Worm (Caenorhabditis elegans): Measurements from ENCODE around the gene Y79H2A.4.

DNA sequence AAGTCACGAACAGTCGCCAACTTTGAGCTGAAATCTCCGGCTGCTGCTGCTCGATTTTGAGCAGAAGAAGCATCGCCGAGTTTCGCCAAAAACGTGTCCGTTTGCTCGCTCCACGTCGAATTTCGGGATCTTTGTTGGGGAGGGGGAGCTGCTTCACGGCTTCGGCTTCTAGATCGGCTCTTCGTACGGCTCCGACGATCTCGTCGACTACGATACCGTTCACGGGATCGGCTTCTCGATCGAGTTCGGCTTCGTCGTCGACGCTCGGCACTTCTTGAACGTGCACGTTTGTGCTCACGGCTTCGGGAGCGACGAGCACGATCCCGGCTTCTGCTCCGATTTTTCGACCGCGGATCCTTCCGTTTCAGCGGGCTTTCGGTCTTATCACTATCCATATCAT, 3.9 kb upstream of the Y79H2A.4 start:
- TF ChIP-seq unc-62 (GFP tag; optimal IDR thresholded peaks at IDR 0.05) (no peak), ztf-4 (tag; optimal IDR thresholded peaks at IDR 0.05) (no peak), elt-3 (tag; optimal IDR thresholded peaks at IDR 0.05) (no peak), R02D3.7 (tag; optimal IDR thresholded peaks at IDR 0.05) (no peak), zag-1 (tag; optimal IDR thresholded peaks at IDR 0.05) (no peak), mab-5 (tag; optimal IDR thresholded peaks at IDR 0.05) (no peak), snpc-4 (tag; optimal IDR thresholded peaks at IDR 0.05) (no peak), unc-55 (GFP tag; optimal IDR thresholded peaks at IDR 0.05) (no peak), alr-1 (tag; optimal IDR thresholded peaks at IDR 0.05) (no peak), fos-1 (tag; optimal IDR thresholded peaks at IDR 0.05) (no peak), unc-39 (tag; optimal IDR thresholded peaks at IDR 0.05) (no peak), egl-27 (tag; optimal IDR thresholded peaks at IDR 0.05) (no peak)
